Worm (Caenorhabditis elegans) whole organism, late embryonic: ENCODE measurements around the gene C01G10.10.
A peak's percentile ranks its signal among the peaks of the same experiment; 100 is the strongest.
"Not testable (repeated sequence)": the region's sequence is repeated elsewhere in the genome, so short reads cannot be mapped to it uniquely, and the experiment has no call there.

Source experiments
- ceh-18 ChIP-seq: sonication (generic microtip); optimal IDR thresholded peaks from 2 replicates; lab custom pipeline; 2016; ENCODE audit warnings: missing genetic modification characterization, missing compliant biosample characterization
- ceh-6 ChIP-seq: fragments of 200-800 bp; sonication (Bioruptor generic); optimal IDR thresholded peaks from 2 replicates; lab custom pipeline; 2018; ENCODE audit warnings: mild to moderate bottlenecking, missing genetic modification characterization, missing compliant biosample characterization
- ets-4 ChIP-seq: sonication (generic microtip); optimal IDR thresholded peaks from 2 replicates; lab custom pipeline; 2016; ENCODE audit warnings: missing genetic modification characterization, missing compliant biosample characterization
- eyg-1 ChIP-seq: sonication (generic microtip); optimal IDR thresholded peaks from 2 replicates; lab custom pipeline; 2016; ENCODE audit warnings: missing genotype, missing genetic modification characterization, missing compliant biosample characterization
- lim-6 ChIP-seq: sonication (generic microtip); optimal IDR thresholded peaks from 2 replicates; lab custom pipeline; 2016; ENCODE audit warnings: missing genetic modification characterization, missing compliant biosample characterization
- madf-2 ChIP-seq: sonication (generic microtip); optimal IDR thresholded peaks from 2 replicates; lab custom pipeline; 2017; ENCODE audit warnings: missing genetic modification characterization, missing compliant biosample characterization
- nfya-1 ChIP-seq: sonication (generic microtip); optimal IDR thresholded peaks from 2 replicates; lab custom pipeline; 2017; ENCODE audit warnings: missing genetic modification characterization, mild to moderate bottlenecking, missing compliant biosample characterization, antibody characterized with exemption, moderate library complexity
- nhr-232 ChIP-seq: sonication (generic microtip); optimal IDR thresholded peaks from 2 replicates; lab custom pipeline; 2016; ENCODE audit warnings: missing genetic modification characterization, missing compliant biosample characterization
- ref-2 ChIP-seq: sonication (generic microtip); optimal IDR thresholded peaks from 2 replicates; lab custom pipeline; 2016; ENCODE audit warnings: missing genetic modification characterization, missing compliant biosample characterization
- sdc-2 ChIP-seq: sonication (generic microtip); optimal IDR thresholded peaks from 2 replicates; lab custom pipeline; 2016; ENCODE audit warnings: missing genotype, missing genetic modification characterization, missing compliant biosample characterization
- sox-4 ChIP-seq: sonication (generic microtip); optimal IDR thresholded peaks from 2 replicates; lab custom pipeline; 2017; ENCODE audit warnings: mild to moderate bottlenecking, missing genetic modification characterization, inconsistent platforms, missing compliant biosample characterization
- unc-55 ChIP-seq: sonication (generic microtip); optimal IDR thresholded peaks from 2 replicates; lab custom pipeline; 2017; ENCODE audit warnings: missing biosample characterization, missing genetic modification reagents, missing genetic modification characterization
- zip-5 ChIP-seq: sonication (generic microtip); optimal IDR thresholded peaks from 2 replicates; lab custom pipeline; 2016; ENCODE audit warnings: missing genetic modification characterization, missing compliant biosample characterization

The C01G10.10 gene

ce11 chrV:15051720-15052119 lies 30.5 kb downstream of the C01G10.10 start:
- no peak for TF ChIP-seq sox-4 (tag; lab: Kevin White, UChicago)
- no peak for TF ChIP-seq nfya-1 (tag; lab: Kevin White, UChicago)
- no peak for TF ChIP-seq sdc-2 (tag; lab: Kevin White, UChicago)
- no peak for TF ChIP-seq madf-2
- TF ChIP-seq ref-2 (tag; lab: Kevin White, UChicago), result no peak
- TF ChIP-seq, all 69 proteins: peak for 0

ce11 chrV:15048107-15048506 lies 34.1 kb downstream of the C01G10.10 start, which contains the start of gene sdc-3:
sdc-3 (minus strand) TSS chrV:15048207.
- TF ChIP-seq unc-55 (peak; percentile 17), ets-4 (no peak), lim-6 (tag; lab: Kevin White, UChicago) (no peak)

- TF ChIP-seq ceh-18, eyg-1, sox-4 (tag; lab: Kevin White, UChicago): not testable (repeated sequence)
- TF ChIP-seq, all 69 proteins: peak for 0; not testable (repeated sequence) for 69
Measured at ce11 chrV:15036769-15037168, 45.5 kb downstream of the C01G10.10 start, which contains the start of gene melo-3. melo-3 (minus strand) TSS chrV:15036869.

ce11 chrV:15031373-15031772 lies 50.9 kb downstream of the C01G10.10 start, which contains the start of gene cng-1:
cng-1 (minus strand) TSS chrV:15031473.
- not testable (repeated sequence) for TF ChIP-seq zip-5 (tag; lab: Kevin White, UChicago); ceh-6; nhr-232 (tag; lab: Kevin White, UChicago)
